Worm (Caenorhabditis elegans) whole organism, mixed stage, embryonic: ENCODE measurements around the gene D1025.10.

ENCODE experiments used
- ceh-83 ChIP-seq: fragments of 200-800 bp; sonication (Bioruptor generic); optimal IDR thresholded peaks from 2 replicates; lab custom pipeline; 2018; ENCODE audit warnings: mild to moderate bottlenecking, missing genetic modification characterization, missing compliant biosample characterization
- elt-1 ChIP-seq: sonication (generic microtip); optimal IDR thresholded peaks from 2 replicates; lab custom pipeline; 2017; ENCODE audit warnings: missing genetic modification characterization, mild to moderate bottlenecking, missing compliant biosample characterization, antibody characterized with exemption, moderate library complexity, borderline replicate concordance; ENCODE audit not compliant: insufficient read depth
- lin-13 ChIP-seq: fragments of 150-350 bp; optimal IDR thresholded peaks from 2 replicates; lab custom pipeline; 2014; ENCODE audit warnings: missing biosample characterization, missing genetic modification characterization
- nhr-76 ChIP-seq: sonication (generic microtip); optimal IDR thresholded peaks from 2 replicates; lab custom pipeline; 2017; ENCODE audit warnings: missing biosample characterization, missing genetic modification characterization
- pha-4 ChIP-seq: fragments of 150-350 bp; optimal IDR thresholded peaks from 2 replicates; lab custom pipeline; 2018; ENCODE audit warnings: missing biosample characterization, missing genetic modification reagents, missing genetic modification characterization
- sptf-1 ChIP-seq: sonication (generic microtip); optimal IDR thresholded peaks from 2 replicates; lab custom pipeline; 2017; ENCODE audit warnings: mild to moderate bottlenecking, missing genetic modification characterization, moderate library complexity, missing compliant biosample characterization
- unc-62 ChIP-seq: fragments of 150-350 bp; optimal IDR thresholded peaks from 2 replicates; lab custom pipeline; 2014; ENCODE audit warnings: missing biosample characterization, missing genetic modification reagents, missing genetic modification characterization
- ztf-11 ChIP-seq: fragments of 150-350 bp; optimal IDR thresholded peaks from 2 replicates; lab custom pipeline; 2014; ENCODE audit warnings: missing biosample characterization, missing genetic modification characterization

ce11 chrX:14507992-14508391 lies 8.7 kb upstream of the D1025.10 start:
- no peak for TF ChIP-seq sptf-1
- no peak for TF ChIP-seq ztf-11 (tag; lab: Kevin White, UChicago)
- no peak for TF ChIP-seq unc-62 (GFP tag; lab: Kevin White, UChicago)
- no peak for TF ChIP-seq elt-1 (tag; lab: Kevin White, UChicago)
- TF ChIP-seq pha-4: no peak
- no peak for TF ChIP-seq ceh-83 (GFP tag; lab: Kevin White, UChicago)
- no peak for TF ChIP-seq nhr-76 (tag; lab: Kevin White, UChicago)
- no peak for TF ChIP-seq lin-13 (tag; lab: Kevin White, UChicago)
